Fruit fly (Drosophila melanogaster) whole organism, embryonic: Measurements from ENCODE around the gene tup.

Source experiments
- CG11504 ChIP-seq: fragments of 200-800 bp; sonication (Bioruptor generic); optimal IDR thresholded peaks from 3 replicates; lab custom pipeline; 2019; ENCODE audit warnings: missing biosample characterization, mild to moderate bottlenecking, missing genetic modification characterization, moderate library complexity
- CG12104 ChIP-seq: fragments of 200-800 bp; sonication (Bioruptor generic); optimal IDR thresholded peaks from 3 replicates; lab custom pipeline; 2016; ENCODE audit warnings: missing biosample characterization, missing genetic modification characterization
- CG12769 ChIP-seq: fragments of 200-800 bp; sonication (Bioruptor generic); optimal IDR thresholded peaks from 2 replicates; lab custom pipeline; 2019; ENCODE audit warnings: missing biosample characterization, mild to moderate bottlenecking, missing genetic modification characterization, moderate library complexity
- CG13287 ChIP-seq: fragments of 200-800 bp; sonication (Bioruptor generic); IDR thresholded peaks from 2 replicates; pipeline ENCODE4 v1.3.6; 2022; ENCODE audit warnings: missing biosample characterization, missing genetic modification characterization; ENCODE audit not compliant: partially characterized antibody
- CG13296 ChIP-seq: fragments of 200-800 bp; sonication (Bioruptor generic); optimal IDR thresholded peaks from 3 replicates; lab custom pipeline; 2018; ENCODE audit warnings: missing biosample characterization, mild to moderate bottlenecking, missing genetic modification characterization
- CG14050 ChIP-seq: fragments of 200-800 bp; sonication (Bioruptor generic); IDR thresholded peaks from 3 replicates; pipeline ENCODE4 v1.3.6; 2022; ENCODE audit warnings: missing biosample characterization, missing genetic modification characterization
- CG15601 ChIP-seq: fragments of 200-800 bp; sonication (Bioruptor generic); optimal IDR thresholded peaks from 3 replicates; lab custom pipeline; 2019; ENCODE audit warnings: missing biosample characterization, mild to moderate bottlenecking, missing genetic modification characterization, moderate library complexity
- CG16863 ChIP-seq: fragments of 200-800 bp; sonication (Bioruptor generic); optimal IDR thresholded peaks from 3 replicates; lab custom pipeline; 2016; ENCODE audit warnings: missing biosample characterization, missing genetic modification characterization
- CG31388 ChIP-seq: fragments of 200-800 bp; sonication (Bioruptor generic); optimal IDR thresholded peaks from 2 replicates; lab custom pipeline; 2016; ENCODE audit warnings: missing biosample characterization, missing genetic modification characterization
- CG32767 ChIP-seq: fragments of 200-800 bp; sonication (Bioruptor generic); IDR thresholded peaks from 2 replicates; pipeline ENCODE4 v1.3.6; 2022; ENCODE audit warnings: missing biosample characterization, missing genetic modification characterization
- CG4328 ChIP-seq: fragments of 200-800 bp; sonication (Bioruptor generic); optimal IDR thresholded peaks from 3 replicates; lab custom pipeline; 2017; ENCODE audit warnings: missing biosample characterization, missing genetic modification reagents, missing genetic modification characterization
- CG43689 ChIP-seq: fragments of 200-800 bp; sonication (Bioruptor generic); IDR thresholded peaks from 2 replicates; pipeline ENCODE4 v1.3.6; 2022; ENCODE audit warnings: missing biosample characterization, missing genetic modification characterization
- CG7745 ChIP-seq: fragments of 200-800 bp; sonication (Bioruptor generic); optimal IDR thresholded peaks from 2 replicates; lab custom pipeline; 2018; ENCODE audit warnings: missing biosample characterization, mild to moderate bottlenecking, missing genetic modification characterization, moderate library complexity
- CG8290 ChIP-seq, 3 experiments: fragments of 200-800 bp; sonication (Bioruptor generic); optimal IDR thresholded peaks; 2 replicates each; lab custom pipeline; 2016 to 2019; ENCODE audit warnings: missing biosample characterization in 3 of 3, missing genetic modification characterization in 3 of 3, mild to moderate bottlenecking in 2 of 3, moderate library complexity in 1 of 3
- CG8765 ChIP-seq: fragments of 200-800 bp; sonication (Bioruptor generic); IDR thresholded peaks from 2 replicates; pipeline ENCODE4 v1.3.6; 2022; ENCODE audit warnings: missing biosample characterization, missing genetic modification characterization
- CTCF ChIP-seq: fragments of 200-800 bp; sonication (Bioruptor generic); optimal IDR thresholded peaks from 2 replicates; lab custom pipeline; 2017; ENCODE audit warnings: missing biosample characterization, mild to moderate bottlenecking, missing genetic modification characterization, moderate library complexity
- Dek ChIP-seq: fragments of 200-800 bp; sonication (Bioruptor generic); optimal IDR thresholded peaks from 3 replicates; lab custom pipeline; 2019; ENCODE audit warnings: missing biosample characterization, mild to moderate bottlenecking, missing genetic modification characterization, moderate library complexity
- Dll ChIP-seq: fragments of 200-800 bp; sonication (Bioruptor generic); IDR thresholded peaks from 4 replicates; pipeline ENCODE4 v1.3.6; 2022; ENCODE audit warnings: missing biosample characterization, missing genetic modification characterization; ENCODE audit not compliant: partially characterized antibody
- Dp ChIP-seq: fragments of 200-800 bp; sonication (Bioruptor generic); optimal IDR thresholded peaks from 2 replicates; lab custom pipeline; 2018; ENCODE audit warnings: missing biosample characterization, mild to moderate bottlenecking, missing genetic modification characterization, moderate library complexity
- Drgx ChIP-seq: fragments of 200-800 bp; sonication (Bioruptor generic); IDR thresholded peaks from 2 replicates; pipeline ENCODE4 v1.3.6; 2022; ENCODE audit warnings: missing biosample characterization, missing genetic modification characterization
- Ets97D ChIP-seq: fragments of 200-800 bp; sonication (Bioruptor generic); optimal IDR thresholded peaks from 3 replicates; lab custom pipeline; 2016; ENCODE audit warnings: missing biosample characterization, missing genetic modification characterization
- Fer1 ChIP-seq: fragments of 200-800 bp; sonication (Bioruptor generic); optimal IDR thresholded peaks from 2 replicates; lab custom pipeline; 2017; ENCODE audit warnings: missing biosample characterization, mild to moderate bottlenecking, missing genetic modification characterization
- GATAe ChIP-seq: fragments of 200-800 bp; sonication (Bioruptor generic); conservative IDR thresholded peaks from 2 replicates; pipeline ENCODE4 v1.3.6; 2022; ENCODE audit warnings: missing biosample characterization, missing genetic modification characterization
- HHEX ChIP-seq: fragments of 200-800 bp; sonication (Bioruptor generic); optimal IDR thresholded peaks from 3 replicates; lab custom pipeline; 2017; ENCODE audit warnings: missing biosample characterization, mild to moderate bottlenecking, missing genetic modification characterization, missing genetic modification reagents
- Jarid2 ChIP-seq: fragments of 200-800 bp; sonication (Bioruptor generic); optimal IDR thresholded peaks from 3 replicates; lab custom pipeline; 2017; ENCODE audit warnings: mild to moderate bottlenecking, missing biosample characterization, missing genetic modification reagents, missing genetic modification characterization
- MESR4 ChIP-seq: fragments of 200-800 bp; sonication (Bioruptor generic); optimal IDR thresholded peaks from 2 replicates; lab custom pipeline; 2018; ENCODE audit warnings: missing biosample characterization, mild to moderate bottlenecking, missing genetic modification characterization, moderate library complexity
- Mes4 ChIP-seq: fragments of 200-800 bp; sonication (Bioruptor generic); optimal IDR thresholded peaks from 2 replicates; lab custom pipeline; 2016; ENCODE audit warnings: missing biosample characterization, missing genetic modification characterization
- NK7.1 ChIP-seq: fragments of 200-800 bp; sonication (Bioruptor generic); optimal IDR thresholded peaks from 3 replicates; lab custom pipeline; 2016; ENCODE audit warnings: missing biosample characterization, missing genetic modification characterization
- Poxn ChIP-seq: fragments of 200-800 bp; sonication (Bioruptor generic); IDR thresholded peaks from 2 replicates; pipeline ENCODE4 v1.3.6; 2022; ENCODE audit warnings: missing biosample characterization, missing genetic modification characterization
- Sry-β ChIP-seq: fragments of 200-800 bp; sonication (Bioruptor generic); optimal IDR thresholded peaks from 2 replicates; lab custom pipeline; 2018; ENCODE audit warnings: missing biosample characterization, mild to moderate bottlenecking, missing genetic modification characterization, moderate library complexity
- Xbp1 ChIP-seq: fragments of 200-800 bp; sonication (Bioruptor generic); optimal IDR thresholded peaks from 3 replicates; lab custom pipeline; 2016; ENCODE audit warnings: missing biosample characterization, mild to moderate bottlenecking, missing genetic modification characterization
- ac ChIP-seq: fragments of 200-800 bp; sonication (Bioruptor generic); optimal IDR thresholded peaks from 3 replicates; lab custom pipeline; 2017; ENCODE audit warnings: missing biosample characterization, mild to moderate bottlenecking, missing genetic modification characterization
- crc ChIP-seq: fragments of 200-800 bp; sonication (Bioruptor generic); optimal IDR thresholded peaks from 2 replicates; lab custom pipeline; 2016; ENCODE audit warnings: missing biosample characterization, missing genetic modification characterization
- fd102C ChIP-seq: fragments of 200-800 bp; sonication (Bioruptor generic); optimal IDR thresholded peaks from 2 replicates; lab custom pipeline; 2018; ENCODE audit warnings: missing biosample characterization, mild to moderate bottlenecking, missing genetic modification characterization, moderate library complexity
- gem ChIP-seq: fragments of 200-800 bp; sonication (Bioruptor generic); optimal IDR thresholded peaks from 2 replicates; lab custom pipeline; 2019; ENCODE audit warnings: missing biosample characterization, mild to moderate bottlenecking, missing genetic modification characterization, moderate library complexity
- ham ChIP-seq: fragments of 200-800 bp; sonication (Bioruptor generic); IDR thresholded peaks from 2 replicates; pipeline ENCODE4 v1.3.6; 2022; ENCODE audit warnings: missing biosample characterization, missing genetic modification characterization
- hkb ChIP-seq, 2 experiments: fragments of 200-800 bp in 1 of 2; fragments of >200 bp in 1 of 2; sonication (Bioruptor generic) in 1 of 2; IDR thresholded peaks in 1 of 2; optimal IDR thresholded peaks in 1 of 2; 2 replicates each; pipeline versions ENCODE4 v1.3.6 to Lab custom; 2017 to 2022; ENCODE audit warnings: missing biosample characterization in 1 of 2, missing genetic modification characterization in 1 of 2
- maf-S ChIP-seq: fragments of 200-800 bp; sonication (Bioruptor generic); optimal IDR thresholded peaks from 2 replicates; lab custom pipeline; 2016; ENCODE audit warnings: missing biosample characterization, missing genetic modification characterization
- nom ChIP-seq: fragments of 200-800 bp; sonication (Bioruptor generic); optimal IDR thresholded peaks from 2 replicates; lab custom pipeline; 2017; ENCODE audit warnings: missing biosample characterization, missing genetic modification characterization, mild to moderate bottlenecking, moderate library complexity, missing genetic modification reagents
- oc ChIP-seq: fragments of 200-800 bp; sonication (Bioruptor generic); optimal IDR thresholded peaks from 2 replicates; lab custom pipeline; 2018; ENCODE audit warnings: missing biosample characterization, mild to moderate bottlenecking, missing genetic modification characterization, moderate library complexity
- otp ChIP-seq: fragments of 200-800 bp; sonication (Bioruptor generic); IDR thresholded peaks from 3 replicates; pipeline ENCODE4, ENCODE4 v1.3.6; 2022; ENCODE audit warnings: missing biosample characterization, missing genetic modification characterization
- pho ChIP-seq: fragments of 200-800 bp; sonication (Bioruptor generic); optimal IDR thresholded peaks from 2 replicates; lab custom pipeline; 2016; ENCODE audit warnings: missing biosample characterization, missing genetic modification characterization
- pita ChIP-seq: fragments of 200-800 bp; sonication (Bioruptor generic); optimal IDR thresholded peaks from 2 replicates; lab custom pipeline; 2017; ENCODE audit warnings: missing biosample characterization, mild to moderate bottlenecking, missing genetic modification characterization
- seq ChIP-seq: fragments of 200-800 bp; sonication (Bioruptor generic); IDR thresholded peaks from 2 replicates; pipeline ENCODE4 v1.3.6; 2022; ENCODE audit warnings: missing biosample characterization, missing genetic modification characterization
- sqz ChIP-seq: fragments of 200-800 bp; sonication (Bioruptor generic); optimal IDR thresholded peaks from 3 replicates; lab custom pipeline; 2018; ENCODE audit warnings: missing biosample characterization, mild to moderate bottlenecking, missing genetic modification characterization
- stc ChIP-seq: fragments of 200-800 bp; sonication (Bioruptor generic); IDR thresholded peaks from 2 replicates; pipeline ENCODE4 v1.3.6; 2022; ENCODE audit warnings: missing biosample characterization, missing genetic modification characterization
- tna ChIP-seq: fragments of 200-800 bp; sonication (Bioruptor generic); IDR thresholded peaks from 2 replicates; pipeline ENCODE4 v1.3.6; 2022; ENCODE audit warnings: missing biosample characterization, missing genetic modification characterization; ENCODE audit not compliant: partially characterized antibody
- trh ChIP-seq: fragments of 200-800 bp; sonication (Bioruptor generic); optimal IDR thresholded peaks from 2 replicates; lab custom pipeline; 2016; ENCODE audit warnings: missing biosample characterization, missing genetic modification characterization
- vfl ChIP-seq: fragments of 200-800 bp; sonication (Bioruptor generic); optimal IDR thresholded peaks from 2 replicates; lab custom pipeline; 2016; ENCODE audit warnings: missing biosample characterization, missing genetic modification characterization
- yki ChIP-seq: fragments of >200 bp; optimal IDR thresholded peaks from 3 replicates; lab custom pipeline; 2018

Gene tup

dm6 chr2L:18890087-18890486 is 9.0 kb upstream of the tup start (continued):
- peak; percentile 60 for TF ChIP-seq oc (tag; lab: Kevin White, UChicago)
- peak; percentile 45 for TF ChIP-seq CG7745 (tag; lab: Kevin White, UChicago)
- TF ChIP-seq NK7.1 (GFP tag; lab: Kevin White, UChicago) = peak; percentile 36
- TF ChIP-seq HHEX (GFP tag; lab: Kevin White, UChicago) = peak; percentile 52
- peak; percentile 79 for TF ChIP-seq Xbp1 (GFP tag; lab: Kevin White, UChicago)
- TF ChIP-seq CTCF (GFP tag; lab: Kevin White, UChicago) = no peak
- no peak for TF ChIP-seq Fer1 (GFP tag; lab: Kevin White, UChicago)
- TF ChIP-seq GATAe (GFP tag; lab: Robert Waterston, UW) = no peak
- TF ChIP-seq Dll = no peak
- TF ChIP-seq Mes4 (GFP tag; lab: Kevin White, UChicago) = peak; percentile 70
- peak; percentile 90 for TF ChIP-seq CG8765 (GFP tag; lab: Robert Waterston, UW)
- TF ChIP-seq MESR4 = peak; percentile 9
- TF ChIP-seq stc = 0 out of 2 replicates have a peak, but pooled peaks have one; percentile 33
- peak; percentile 56 for TF ChIP-seq trh
- TF ChIP-seq pho = no peak
- peak; percentile 15 for TF ChIP-seq Jarid2 (GFP tag; lab: Kevin White, UChicago)
- no peak; the same call in 1 of the 2 replicates for TF ChIP-seq CG32767
- TF ChIP-seq yki (lab: Kevin White, UChicago) = no peak
- TF ChIP-seq hkb (optimal IDR thresholded peaks at IDR 0.05; lab: Kevin White, UChicago) = no peak
- TF ChIP-seq hkb (GFP tag; IDR thresholded peaks at IDR 0.05; lab: Robert Waterston, UW) = peak; percentile 76
- TF ChIP-seq CG43689 (GFP tag; lab: Robert Waterston, UW) = 0 out of 2 replicates have a peak, but pooled peaks have one; percentile 17
- TF ChIP-seq maf-S (GFP tag; lab: Kevin White, UChicago) = peak; percentile 51
- peak; percentile 74 for TF ChIP-seq CG16863 (GFP tag; lab: Kevin White, UChicago)
- no peak for TF ChIP-seq Poxn (GFP tag; lab: Robert Waterston, UW)
- peak; percentile 85 for TF ChIP-seq ac (GFP tag; lab: Kevin White, UChicago)
- peak; percentile 30 for TF ChIP-seq sqz (GFP tag; lab: Kevin White, UChicago)
- peak; percentile 25 for TF ChIP-seq nom
- TF ChIP-seq CG14050 (GFP tag; lab: Robert Waterston, UW) = 0 out of 3 replicates have a peak, but pooled peaks have one; percentile 28
- TF ChIP-seq vfl = no peak
- no peak for TF ChIP-seq ham (GFP tag; lab: Robert Waterston, UW)
- no peak for TF ChIP-seq Dp (GFP tag; lab: Kevin White, UChicago)
- peak; percentile 80 for TF ChIP-seq otp (GFP tag; lab: Robert Waterston, UW)
- TF ChIP-seq CG12104 (GFP tag; lab: Kevin White, UChicago) = peak; percentile 67
- TF ChIP-seq tna (GFP tag; lab: Robert Waterston, UW) = no peak
- peak; percentile 45 for TF ChIP-seq CG12769 (tag; lab: Kevin White, UChicago)
- peak; percentile 60 for TF ChIP-seq CG8290 (GFP tag; optimal IDR thresholded peaks at IDR 0.05; lab: Kevin White, UChicago)
- TF ChIP-seq CG8290 (tag; optimal IDR thresholded peaks at IDR 0.05; lab: Kevin White, UChicago) = peak; percentile 48 to 63
- TF ChIP-seq CG31388 (GFP tag; lab: Kevin White, UChicago) = peak; percentile 35
- TF ChIP-seq Drgx = no peak
- peak; percentile 88 for TF ChIP-seq gem (tag; lab: Kevin White, UChicago)
- peak; percentile 79 for TF ChIP-seq CG15601 (tag; lab: Kevin White, UChicago)
- no peak for TF ChIP-seq CG13287 (GFP tag; lab: Robert Waterston, UW)
- no peak for TF ChIP-seq Dek (tag; lab: Kevin White, UChicago)
- peak; percentile 93 for TF ChIP-seq fd102C
- TF ChIP-seq crc (GFP tag; lab: Kevin White, UChicago) = peak; percentile 58
- peak; percentile 37 for TF ChIP-seq Ets97D (GFP tag; lab: Kevin White, UChicago)
- no peak for TF ChIP-seq pita (GFP tag; lab: Kevin White, UChicago)
- TF ChIP-seq CG4328 = no peak
- TF ChIP-seq Sry-β (GFP tag; lab: Kevin White, UChicago) = no peak
- TF ChIP-seq CG11504 (tag; lab: Kevin White, UChicago) = peak; percentile 76
- no peak for TF ChIP-seq CG13296 (GFP tag; lab: Kevin White, UChicago)
- peak; percentile 35; the same call in 1 of the 2 replicates for TF ChIP-seq seq (GFP tag; lab: Robert Waterston, UW)
